Worm (Caenorhabditis elegans): ENCODE data around the gene F08F3.1.

The F08F3.1 gene

DNA sequence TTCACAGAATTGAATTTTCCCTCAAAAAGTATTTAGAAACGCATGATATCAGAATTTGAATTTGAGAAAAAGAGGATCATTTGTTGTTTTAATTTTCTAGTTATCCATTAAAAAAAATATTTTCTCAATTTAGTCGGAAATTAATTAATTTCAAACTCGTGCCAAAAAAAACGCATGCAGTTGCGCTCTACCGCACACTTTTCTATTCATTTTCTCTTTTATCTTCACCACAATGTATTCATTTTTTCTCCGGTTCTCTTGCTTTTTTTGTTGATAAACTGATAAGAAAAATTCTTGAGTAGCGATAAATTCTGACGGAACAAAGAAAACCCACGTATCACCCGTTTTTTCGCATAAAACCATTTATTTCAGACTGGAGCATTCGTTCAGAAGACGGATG is 12.9 kb upstream of the F08F3.1 start, which contains the start of gene acl-6:
Gene acl-6 (plus strand): TSS at position 367 of the 400 bp plus-strand sequence.
- TF ChIP-seq mls-2 (tag; optimal IDR thresholded peaks at IDR 0.05), result no peak
- TF ChIP-seq nhr-237 (tag; optimal IDR thresholded peaks at IDR 0.05), result no peak
- TF ChIP-seq lin-32 (GFP tag; optimal IDR thresholded peaks at IDR 0.05), result no peak
- TF ChIP-seq blmp-1 (tag; optimal IDR thresholded peaks at IDR 0.05), result no peak
- no peak for TF ChIP-seq elt-3 (tag; optimal IDR thresholded peaks at IDR 0.05)
- TF ChIP-seq mab-5 (tag; optimal IDR thresholded peaks at IDR 0.05), result no peak
- no peak for TF ChIP-seq drap-1 (GFP tag; optimal IDR thresholded peaks at IDR 0.05)
- no peak for TF ChIP-seq sem-2 (GFP tag; optimal IDR thresholded peaks at IDR 0.05)
- no peak for TF ChIP-seq ceh-83 (GFP tag; optimal IDR thresholded peaks at IDR 0.05)
- TF ChIP-seq nhr-2 (tag; optimal IDR thresholded peaks at IDR 0.05), result no peak
- TF ChIP-seq lsy-2 (tag; optimal IDR thresholded peaks at IDR 0.05), result no peak
- TF ChIP-seq unc-120 (tag; optimal IDR thresholded peaks at IDR 0.05; ENCODE audit: poor library complexity, severe bottlenecking), result no peak
- no peak for TF ChIP-seq lin-13 (tag; optimal IDR thresholded peaks at IDR 0.05)

DNA sequence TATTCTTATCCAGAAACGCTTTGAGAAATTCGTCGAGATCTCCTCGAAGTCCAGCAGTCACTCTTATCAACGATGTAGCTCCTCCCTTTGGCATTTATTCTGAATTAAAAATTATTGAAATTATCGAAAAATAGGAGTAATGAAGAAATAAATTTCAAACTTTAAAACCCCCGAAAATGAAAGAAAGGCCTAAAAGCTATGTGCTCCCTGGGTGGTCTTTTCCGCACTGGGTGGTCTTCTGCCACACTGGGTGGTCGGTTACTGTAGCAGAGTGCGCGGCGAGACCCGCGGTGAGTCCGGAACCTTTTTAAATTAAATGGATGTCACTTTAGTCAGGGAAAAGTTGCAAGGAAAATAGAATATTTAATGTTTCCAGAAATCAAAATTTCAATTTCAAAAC is 6.9 kb upstream of the F08F3.1 start, which contains the start of gene snpc-1.3:
Gene snpc-1.3 (minus strand): TSS at position 101 of the 400 bp plus-strand sequence.
- TF ChIP-seq blmp-1 (tag; optimal IDR thresholded peaks at IDR 0.05) (no peak), unc-62 (GFP tag; optimal IDR thresholded peaks at IDR 0.05) (no peak), ztf-11 (tag; optimal IDR thresholded peaks at IDR 0.05) (no peak), unc-39 (tag; optimal IDR thresholded peaks at IDR 0.05) (no peak), lsy-2 (tag; optimal IDR thresholded peaks at IDR 0.05) (no peak), cnd-1 (tag; optimal IDR thresholded peaks at IDR 0.05) (no peak), ceh-83 (GFP tag; optimal IDR thresholded peaks at IDR 0.05) (no peak), nhr-76 (tag; optimal IDR thresholded peaks at IDR 0.05) (no peak), unc-120 (tag; optimal IDR thresholded peaks at IDR 0.05; ENCODE audit: poor library complexity, severe bottlenecking) (no peak), elt-3 (tag; optimal IDR thresholded peaks at IDR 0.05) (no peak), drap-1 (GFP tag; optimal IDR thresholded peaks at IDR 0.05) (no peak), ceh-39 (tag; optimal IDR thresholded peaks at IDR 0.05) (no peak), elt-1 (tag; optimal IDR thresholded peaks at IDR 0.05; ENCODE audit: borderline replicate concordance, insufficient read depth) (no peak)

DNA sequence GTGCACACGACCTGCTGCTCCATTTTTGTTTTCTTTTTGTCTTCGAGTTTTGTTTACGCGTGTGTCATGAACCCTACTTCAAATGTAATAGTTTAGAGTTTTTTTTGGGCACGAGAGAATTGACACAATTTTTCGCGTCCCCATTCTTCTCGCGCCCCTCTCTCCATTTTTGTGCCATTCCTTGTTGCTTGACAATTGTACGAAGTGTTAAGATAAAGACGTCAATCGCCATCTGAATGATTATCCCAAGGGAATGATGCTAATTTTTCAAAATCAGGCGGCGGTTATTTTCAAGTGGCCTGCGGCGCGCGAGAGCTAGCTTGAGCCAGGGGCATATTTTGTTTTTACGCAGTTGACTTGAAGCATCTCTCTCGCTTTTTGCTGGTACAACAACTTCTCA is 3.6 kb upstream of the F08F3.1 start:
- TF ChIP-seq sem-2 (GFP tag; optimal IDR thresholded peaks at IDR 0.05), result no peak
- TF ChIP-seq ceh-39 (tag; optimal IDR thresholded peaks at IDR 0.05), result no peak
- TF ChIP-seq lin-13 (tag; optimal IDR thresholded peaks at IDR 0.05), result no peak
- no peak for TF ChIP-seq mls-2 (tag; optimal IDR thresholded peaks at IDR 0.05)
- TF ChIP-seq elt-1 (tag; optimal IDR thresholded peaks at IDR 0.05; ENCODE audit: borderline replicate concordance, insufficient read depth), result no peak
- no peak for TF ChIP-seq mab-5 (tag; optimal IDR thresholded peaks at IDR 0.05)
- no peak for TF ChIP-seq M03D4.4 (tag; optimal IDR thresholded peaks at IDR 0.05)
- TF ChIP-seq blmp-1 (tag; optimal IDR thresholded peaks at IDR 0.05), result no peak
- no peak for TF ChIP-seq flh-1 (GFP tag; optimal IDR thresholded peaks at IDR 0.05)
- TF ChIP-seq nhr-2 (tag; optimal IDR thresholded peaks at IDR 0.05), result no peak

DNA sequence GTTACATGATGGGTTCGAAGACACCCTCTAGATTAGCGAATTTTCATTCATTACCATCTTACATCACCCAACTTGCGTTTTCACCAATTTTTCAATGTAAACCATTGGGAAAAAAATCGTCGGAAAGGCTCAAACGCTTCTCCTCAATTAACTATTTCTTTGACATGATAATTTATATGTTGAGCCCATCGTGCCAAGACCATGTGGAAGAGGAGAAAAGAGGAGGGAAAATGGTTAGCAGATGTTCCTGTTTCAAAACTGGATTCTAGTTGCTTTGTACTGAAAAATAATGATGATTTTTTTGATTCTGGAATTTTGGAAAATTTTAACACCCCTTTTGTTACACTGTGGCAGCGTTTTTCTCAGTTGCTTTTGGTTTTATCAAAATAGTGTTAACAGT is 1.9 kb upstream of the F08F3.1 start:
- TF ChIP-seq bed-3 (GFP tag; optimal IDR thresholded peaks at IDR 0.05) (no peak), unc-120 (tag; optimal IDR thresholded peaks at IDR 0.05; ENCODE audit: poor library complexity, severe bottlenecking) (no peak), hlh-1 (tag; optimal IDR thresholded peaks at IDR 0.05) (no peak), blmp-1 (tag; optimal IDR thresholded peaks at IDR 0.05) (no peak)

DNA sequence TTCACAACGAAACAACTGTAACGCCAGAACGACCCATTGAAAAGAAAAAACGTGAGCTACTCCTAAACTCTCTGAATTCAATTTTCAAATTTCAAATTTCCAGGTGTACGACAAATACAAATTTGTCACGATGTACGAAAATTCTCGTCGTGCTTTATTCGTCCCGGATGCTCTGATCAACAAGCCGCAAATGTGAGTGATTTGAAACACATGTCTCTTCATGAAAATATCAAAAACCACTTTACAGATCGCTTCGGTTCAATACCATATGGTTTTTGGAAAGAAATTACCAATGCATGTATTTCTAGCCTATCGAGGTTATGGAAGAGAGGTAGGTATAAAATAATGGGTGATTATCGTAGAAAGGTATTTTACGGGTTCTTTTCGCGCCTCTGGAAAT is 1.1 kb downstream of the F08F3.1 start:
- TF ChIP-seq cnd-1 (tag; optimal IDR thresholded peaks at IDR 0.05) (no peak), unc-39 (tag; optimal IDR thresholded peaks at IDR 0.05) (no peak), blmp-1 (tag; optimal IDR thresholded peaks at IDR 0.05) (no peak), nhr-12 (tag; optimal IDR thresholded peaks at IDR 0.05) (no peak), ceh-39 (tag; optimal IDR thresholded peaks at IDR 0.05) (no peak), elt-1 (tag; optimal IDR thresholded peaks at IDR 0.05; ENCODE audit: borderline replicate concordance, insufficient read depth) (no peak), pha-4 (tag; optimal IDR thresholded peaks at IDR 0.05) (no peak), drap-1 (GFP tag; optimal IDR thresholded peaks at IDR 0.05) (no peak), sptf-1 (tag; optimal IDR thresholded peaks at IDR 0.05) (no peak), hlh-1 (tag; optimal IDR thresholded peaks at IDR 0.05) (no peak)

ce11 chrV:5450742-5451141 is 4.8 kb downstream of the F08F3.1 start:
- no peak for TF ChIP-seq ceh-39 (tag; optimal IDR thresholded peaks at IDR 0.05)
- TF ChIP-seq tbx-8 (GFP tag; optimal IDR thresholded peaks at IDR 0.05), result no peak
- TF ChIP-seq mls-2 (tag; optimal IDR thresholded peaks at IDR 0.05), result no peak
- no peak for TF ChIP-seq unc-120 (tag; optimal IDR thresholded peaks at IDR 0.05; ENCODE audit: poor library complexity, severe bottlenecking)
- no peak for TF ChIP-seq mep-1 (tag; optimal IDR thresholded peaks at IDR 0.05)
- TF ChIP-seq ham-2 (GFP tag; optimal IDR thresholded peaks at IDR 0.05), result no peak
- TF ChIP-seq nhr-237 (tag; optimal IDR thresholded peaks at IDR 0.05), result no peak
- TF ChIP-seq ztf-11 (tag; optimal IDR thresholded peaks at IDR 0.05), result no peak
- TF ChIP-seq M03D4.4 (tag; optimal IDR thresholded peaks at IDR 0.05), result no peak
- TF ChIP-seq nhr-28 (tag; optimal IDR thresholded peaks at IDR 0.05), result no peak
- no peak for TF ChIP-seq nhr-12 (tag; optimal IDR thresholded peaks at IDR 0.05)
- no peak for TF ChIP-seq hlh-1 (tag; optimal IDR thresholded peaks at IDR 0.05)

All from whole organism, mixed stage, embryonic.